Fruit fly (Drosophila melanogaster): ENCODE results near the gene Nf-YA.
A peak's percentile ranks its signal among the peaks of the same experiment; 100 is the strongest.

DNA sequence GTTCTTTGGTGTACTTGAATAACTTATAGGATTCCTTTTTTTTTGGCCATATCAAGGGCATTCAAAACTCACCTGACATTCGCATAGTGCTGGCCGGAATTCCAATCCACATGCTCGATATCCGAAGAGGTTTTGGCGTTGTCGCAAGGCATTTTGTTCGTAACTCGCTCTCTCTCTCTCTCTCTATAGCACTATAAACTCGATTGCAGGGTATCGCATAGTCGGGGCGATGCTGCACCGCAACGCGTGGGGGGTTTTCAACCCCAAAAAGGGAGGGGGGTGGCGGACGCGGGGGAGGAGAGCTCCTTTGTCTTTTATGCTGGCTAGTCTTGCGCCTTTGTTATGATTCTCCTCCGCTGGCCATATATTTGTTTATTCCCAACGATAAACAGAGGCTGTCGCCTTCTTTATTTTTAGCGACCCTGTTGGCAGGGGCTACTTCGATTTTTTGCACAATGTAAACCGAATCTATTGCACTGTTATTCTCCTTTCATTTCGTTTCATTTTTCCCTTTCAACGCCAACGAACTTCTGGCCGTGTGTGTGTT is 43.6 kb downstream of the Nf-YA start:
- TF ChIP-seq rn (GFP tag; IDR thresholded peaks at IDR 0.05) = no peak
- TF ChIP-seq CG12605 (GFP tag; IDR thresholded peaks at IDR 0.05) = 0 out of 2 replicates have a peak, but pooled peaks have one; percentile 46
- peak; percentile 3 for TF ChIP-seq D1 (tag; optimal IDR thresholded peaks at IDR 0.05)
- peak; percentile 20 for TF ChIP-seq CG8159 (tag; optimal IDR thresholded peaks at IDR 0.05)
- peak; percentile 35; the same call in 1 of the 2 replicates for TF ChIP-seq CG32121 (GFP tag; IDR thresholded peaks at IDR 0.05)
- TF ChIP-seq Pif1A (GFP tag; optimal IDR thresholded peaks at IDR 0.05) = no peak
- no peak for TF ChIP-seq Pif1B (GFP tag; optimal IDR thresholded peaks at IDR 0.05)
- no peak for TF ChIP-seq CG34367 (tag; optimal IDR thresholded peaks at IDR 0.05)
- TF ChIP-seq CG17806 (tag; optimal IDR thresholded peaks at IDR 0.05) = peak; percentile 1
- TF ChIP-seq gl (tag; optimal IDR thresholded peaks at IDR 0.05) = no peak
- peak; percentile 9 for TF ChIP-seq CG15710 (tag; optimal IDR thresholded peaks at IDR 0.05)

All from whole organism, pupa.